Worm (Caenorhabditis elegans) whole organism, L4 larva: ENCODE data around the gene clec-39.

Experiments used
- F49E8.2 ChIP-seq: sonication (generic microtip); optimal IDR thresholded peaks from 2 replicates; lab custom pipeline; 2016; ENCODE audit warnings: missing compliant biosample characterization, mild to moderate bottlenecking, missing genetic modification characterization, borderline replicate concordance
- aly-2 ChIP-seq: sonication (generic microtip); optimal IDR thresholded peaks from 2 replicates; lab custom pipeline; 2018; ENCODE audit warnings: missing biosample characterization, missing genetic modification characterization
- ama-1 ChIP-seq: fragments of 150-350 bp; optimal IDR thresholded peaks from 2 replicates; lab custom pipeline; 2014; ENCODE audit warnings: inconsistent platforms, mixed read lengths
- dmd-8 ChIP-seq: fragments of 200-800 bp; sonication (Bioruptor generic); IDR thresholded peaks from 2 replicates; pipeline ENCODE4 v1.3.6; 2022; ENCODE audit warnings: missing genetic modification characterization, missing compliant biosample characterization
- dpl-1 ChIP-seq: fragments of 150-350 bp; optimal IDR thresholded peaks from 2 replicates; lab custom pipeline; 2014; ENCODE audit warnings: missing biosample characterization, missing genetic modification reagents, missing genetic modification characterization
- egl-27 ChIP-seq: sonication (generic microtip); optimal IDR thresholded peaks from 3 replicates; lab custom pipeline; 2017; ENCODE audit warnings: missing biosample characterization, missing genetic modification reagents, missing genetic modification characterization
- lin-13 ChIP-seq: fragments of 150-350 bp; optimal IDR thresholded peaks from 2 replicates; lab custom pipeline; 2014; ENCODE audit warnings: missing biosample characterization, missing genetic modification reagents, missing genetic modification characterization
- nhr-25 ChIP-seq: sonication (generic microtip); optimal IDR thresholded peaks from 2 replicates; lab custom pipeline; 2017; ENCODE audit warnings: missing genetic modification characterization, mild to moderate bottlenecking, missing compliant biosample characterization, antibody characterized with exemption, moderate library complexity, borderline replicate concordance; ENCODE audit not compliant: insufficient read depth
- nhr-42 ChIP-seq: fragments of 200-800 bp; sonication (Bioruptor generic); IDR thresholded peaks from 2 replicates; pipeline ENCODE4 v1.3.6; 2022; ENCODE audit warnings: missing genetic modification characterization, missing compliant biosample characterization
- snpc-4 ChIP-seq: fragments of 150-350 bp; optimal IDR thresholded peaks from 2 replicates; lab custom pipeline; 2014; ENCODE audit warnings: missing biosample characterization, missing genetic modification characterization

DNA sequence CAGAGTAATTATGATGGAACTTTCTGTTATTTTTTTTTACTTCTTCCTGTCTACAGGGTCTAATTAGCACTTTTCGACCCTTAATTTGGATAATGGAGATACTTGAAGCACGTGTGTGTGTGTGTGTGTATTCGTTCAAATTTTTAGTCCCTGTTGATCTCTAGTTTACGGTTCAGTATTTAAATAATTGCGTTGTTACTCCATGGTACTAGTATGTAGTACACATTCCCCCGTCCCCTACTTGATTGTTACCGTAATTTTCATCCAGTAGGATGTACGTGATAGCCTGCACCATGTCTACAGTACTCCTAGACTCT is 40.2 kb downstream of the clec-39 start:
- no peak for TF ChIP-seq snpc-4 (tag; lab: Kevin White, UChicago)
- no peak for TF ChIP-seq aly-2 (tag; lab: Kevin White, UChicago)
- TF ChIP-seq nhr-25, result no peak
- TF ChIP-seq nhr-42 (GFP tag; lab: Robert Waterston, UW), result no peak
- no peak for TF ChIP-seq egl-27 (tag; lab: Kevin White, UChicago)
- no peak for TF ChIP-seq F49E8.2
- no peak for TF ChIP-seq ama-1 (lab: Kevin White, UChicago)
- TF ChIP-seq dpl-1 (GFP tag; lab: Kevin White, UChicago), result no peak
- no peak for TF ChIP-seq dmd-8
- no peak for TF ChIP-seq lin-13 (GFP tag; lab: Kevin White, UChicago)
